Fruit fly (Drosophila melanogaster) S2 (cell line): ENCODE data around the gene Dlip2.

ENCODE experiments used
- CG8478 ChIP-seq: fragments of >200 bp; optimal IDR thresholded peaks from 2 replicates; lab custom pipeline; 2018
- CTCF ChIP-seq, 2 experiments: fragments of >200 bp; optimal IDR thresholded peaks; 2 replicates each; lab custom pipeline; 2018

DNA sequence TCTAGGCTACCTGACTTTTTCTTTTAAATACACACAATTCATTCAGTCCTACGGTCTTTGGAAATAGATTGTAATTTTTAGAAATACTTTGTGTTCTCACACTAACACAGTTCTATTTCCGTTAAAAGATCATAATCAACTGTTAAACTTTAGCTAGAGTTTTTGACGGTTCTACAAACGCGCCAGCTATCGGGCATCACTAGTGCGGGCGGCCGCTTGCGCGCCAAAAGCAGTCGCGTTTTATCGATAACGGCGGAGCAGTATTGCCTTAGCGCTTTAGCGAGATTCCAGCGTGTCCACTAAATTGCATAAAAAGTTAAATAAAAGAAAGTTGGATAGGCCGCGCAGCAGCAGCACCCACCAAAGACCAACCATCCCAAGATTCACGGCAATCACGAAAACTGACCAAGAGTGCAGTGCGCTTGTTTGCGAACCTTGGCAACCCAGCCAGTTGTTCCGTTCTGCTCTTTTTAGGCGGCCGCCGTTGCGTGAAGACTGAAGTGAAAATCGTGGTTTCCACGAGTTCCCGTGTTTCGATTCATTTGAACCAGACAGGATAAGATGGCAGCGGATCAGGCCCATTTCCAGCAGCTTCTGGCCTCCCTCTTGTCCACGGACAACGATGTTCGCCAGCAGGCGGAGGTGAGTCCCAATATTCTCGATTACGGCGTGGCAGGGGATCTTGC lies 3.8 kb upstream of the Dlip2 start, which contains the start of gene Karybeta3:
- TF ChIP-seq CTCF (optimal IDR thresholded peaks at IDR 0.05; lab: Kevin White, UChicago) (peak in 1 of 2 experiments; percentile 55), CG8478 (no peak)
